Worm (Caenorhabditis elegans) whole organism, dauer: Measurements from ENCODE around the gene Y66H1A.8.

ENCODE experiments used
- unc-62 ChIP-seq: sonication (generic microtip); optimal IDR thresholded peaks from 2 replicates; lab custom pipeline; 2017; ENCODE audit warnings: missing biosample characterization, missing genetic modification reagents, missing genetic modification characterization

Y66H1A.8 gene

DNA sequence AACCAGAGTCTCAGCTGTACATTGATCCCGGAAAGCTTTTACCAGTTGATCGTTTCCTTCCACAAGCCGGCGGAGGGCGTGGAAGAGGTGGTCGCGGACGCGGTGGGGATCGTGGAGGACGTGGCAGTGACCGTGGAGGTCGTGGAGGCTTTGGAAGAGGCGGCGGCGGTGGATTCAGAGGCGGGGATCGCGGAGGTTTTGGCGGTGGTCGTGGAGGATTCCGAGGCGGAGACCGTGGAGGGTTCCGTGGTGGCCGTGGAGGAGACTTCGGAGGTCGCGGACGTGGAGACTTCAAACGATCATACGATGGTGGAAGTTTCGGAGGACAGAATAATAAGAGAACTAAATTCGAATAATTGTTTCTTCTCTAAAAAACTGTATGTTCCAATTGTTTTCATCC lies 28.1 kb downstream of the Y66H1A.8 start:
- no peak for TF ChIP-seq unc-62

DNA sequence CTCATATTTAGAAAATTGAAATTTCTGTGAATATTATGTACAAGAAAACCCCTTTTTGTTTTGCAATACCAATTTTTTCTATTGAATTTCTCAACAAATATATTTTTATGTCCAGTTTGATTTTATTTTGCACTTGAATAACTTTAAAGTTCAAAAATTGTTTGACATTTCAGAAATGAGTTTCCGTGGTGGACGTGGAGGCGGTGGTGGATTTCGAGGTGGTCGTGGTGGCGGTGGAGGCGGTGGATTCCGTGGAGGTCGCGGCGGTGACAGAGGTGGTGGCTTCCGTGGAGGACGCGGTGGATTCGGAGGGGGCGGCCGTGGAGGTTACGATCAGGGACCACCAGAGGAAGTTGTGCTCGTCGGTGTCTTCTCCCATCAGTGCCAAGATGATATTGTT lies 28.7 kb downstream of the Y66H1A.8 start, which contains the start of gene garr-1:
Gene garr-1, plus strand, starts transcription at position 174 of the 400 bp plus-strand sequence.
- no peak for TF ChIP-seq unc-62

DNA sequence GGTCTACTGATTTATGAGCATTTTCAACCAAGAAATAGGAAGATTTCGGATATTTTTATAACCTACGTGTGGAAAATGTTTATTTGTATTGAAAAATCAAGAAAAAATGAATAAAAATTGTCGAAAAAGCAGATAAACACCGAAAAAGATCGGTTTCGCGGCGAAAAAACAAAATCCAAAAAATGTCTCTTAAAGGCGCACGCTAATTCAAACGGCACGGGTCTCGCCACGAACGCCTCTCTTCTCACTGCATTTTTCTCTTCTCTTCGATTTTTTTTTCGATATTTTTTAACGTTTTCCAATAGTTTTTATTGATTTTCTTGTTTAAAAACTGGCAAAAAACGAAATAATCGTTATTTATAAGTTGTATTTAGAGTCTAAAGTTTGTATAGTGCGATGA lies 29.2 kb downstream of the Y66H1A.8 start:
- no peak for TF ChIP-seq unc-62

DNA sequence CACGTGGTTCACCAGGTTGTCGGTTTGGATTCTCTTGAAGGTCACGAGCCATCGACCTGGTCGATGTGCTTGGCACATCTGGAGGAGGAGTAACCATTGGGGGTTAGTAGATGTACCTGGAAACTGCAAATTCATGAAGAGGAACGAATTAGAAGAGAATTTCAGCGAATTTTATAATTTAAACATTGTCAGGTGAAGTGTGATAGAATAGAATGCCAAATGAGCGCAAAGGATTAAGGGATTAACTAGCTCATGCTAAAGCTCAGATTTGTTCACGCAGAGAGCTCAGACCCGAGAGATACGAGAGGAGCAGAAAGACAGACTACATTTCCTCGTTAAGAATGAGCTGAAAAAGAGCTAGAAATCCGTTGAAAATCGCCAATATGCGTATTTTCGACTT lies 29.7 kb downstream of the Y66H1A.8 start, which contains the start of gene daf-18:
Gene daf-18, minus strand, starts transcription at position 126 of the 400 bp plus-strand sequence.
- TF ChIP-seq unc-62 = no peak

DNA sequence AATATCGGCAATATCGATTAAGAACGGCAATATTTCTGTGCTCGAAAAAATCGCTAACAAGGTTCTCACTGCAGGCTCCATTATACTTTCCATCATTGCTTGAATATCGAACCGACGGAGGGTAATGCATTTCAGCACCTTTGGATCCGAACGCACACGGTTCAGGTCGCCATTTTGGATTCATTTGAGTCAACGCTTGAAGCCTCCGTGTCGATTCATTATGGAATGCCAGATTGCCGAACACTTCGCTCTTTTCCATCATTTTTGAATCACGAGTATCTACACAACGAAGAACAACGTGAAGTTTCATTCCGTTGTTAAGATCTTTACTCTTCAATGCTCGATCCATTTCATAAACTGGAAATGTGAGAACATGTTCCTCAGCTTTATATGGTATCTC lies 32.6 kb downstream of the Y66H1A.8 start:
- no peak for TF ChIP-seq unc-62

DNA sequence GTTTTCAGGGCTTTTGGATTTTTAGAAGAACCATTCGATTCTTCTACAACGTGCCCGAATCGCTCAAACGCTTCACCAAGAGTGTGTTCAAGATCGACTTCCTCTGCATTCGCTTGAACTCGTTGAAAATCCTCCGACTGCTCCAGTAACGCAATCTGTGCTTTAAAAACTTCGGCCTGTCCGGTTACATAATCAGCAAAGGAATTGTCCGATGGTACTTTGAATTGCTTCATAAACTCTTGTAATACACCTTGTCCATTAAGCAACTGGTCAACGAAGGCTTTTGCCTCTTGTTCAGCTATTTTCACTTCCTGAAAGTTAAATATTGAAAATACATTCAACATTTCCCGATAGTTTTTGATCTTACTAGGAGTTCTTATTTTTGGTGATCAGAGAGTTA lies 34.0 kb downstream of the Y66H1A.8 start:
- no peak for TF ChIP-seq unc-62

DNA sequence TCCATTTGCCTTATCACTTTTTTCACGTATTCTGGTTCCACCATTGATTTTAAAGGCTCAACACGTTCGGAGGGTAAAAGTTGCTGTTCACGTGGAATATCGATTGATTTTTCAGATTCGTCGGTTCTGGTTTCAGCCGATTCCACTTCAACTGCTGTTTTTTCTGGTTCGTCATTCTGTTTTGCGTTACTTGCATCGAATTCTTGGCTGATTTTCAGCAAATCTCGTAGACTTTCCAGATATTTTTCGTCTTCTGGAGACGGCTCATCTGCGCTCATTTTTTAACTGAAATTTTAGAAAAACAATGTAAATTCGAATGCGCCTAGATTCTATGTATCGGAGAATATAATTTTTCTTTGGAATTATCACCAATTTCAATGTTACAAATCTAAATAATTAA lies 35.0 kb downstream of the Y66H1A.8 start, which contains the start of gene eri-1:
Gene eri-1, minus strand, starts transcription at position 285 of the 400 bp plus-strand sequence.
- TF ChIP-seq unc-62 = no peak

DNA sequence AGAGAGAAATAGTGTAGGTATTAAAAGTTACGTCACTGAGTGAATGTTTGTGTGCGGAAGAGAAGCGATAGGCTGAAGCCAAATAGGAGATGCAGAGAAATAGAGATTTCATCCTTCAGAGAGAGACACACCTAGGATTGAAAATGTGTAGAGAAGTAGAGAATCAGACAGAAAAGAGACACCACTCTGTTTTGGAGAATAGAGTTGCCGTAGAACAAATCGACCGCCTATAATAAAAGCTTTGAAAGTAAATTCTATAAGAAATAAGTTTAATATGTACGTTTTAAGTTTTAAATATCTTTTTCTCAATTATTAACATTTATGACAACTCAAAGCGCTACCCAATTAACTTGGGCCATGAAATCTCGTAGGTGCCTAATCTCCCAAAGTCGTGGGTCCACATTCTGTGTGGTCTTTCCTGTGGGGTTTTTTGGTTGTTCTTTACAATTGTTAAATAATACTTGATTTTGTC lies 44.3 kb downstream of the Y66H1A.8 start, which contains the start of gene T07A9.12:
Gene T07A9.12, plus strand, starts transcription at position 448 of the 472 bp plus-strand sequence.
- no peak for TF ChIP-seq unc-62

DNA sequence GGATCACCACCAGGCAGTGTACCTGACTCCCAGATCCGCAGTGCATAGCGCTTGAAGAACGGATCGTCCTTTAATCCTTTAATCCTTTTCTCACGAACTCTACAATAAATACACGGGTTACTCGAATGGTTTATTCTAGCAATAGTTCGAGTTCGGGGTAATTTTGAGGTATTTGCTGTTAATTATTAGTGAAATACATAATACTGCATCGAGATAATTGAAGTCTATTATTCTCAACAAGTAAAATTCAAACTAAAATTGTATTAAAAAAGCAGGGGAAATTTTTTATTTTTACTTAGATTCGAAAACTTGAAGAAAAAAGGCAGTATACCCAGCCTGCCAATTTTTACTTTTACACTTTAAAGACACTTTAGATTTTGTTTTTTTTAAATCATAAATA lies 44.8 kb downstream of the Y66H1A.8 start, which contains the start of gene kgb-1:
Gene kgb-1, minus strand, starts transcription at position 101 of the 400 bp plus-strand sequence.
- TF ChIP-seq unc-62 = no peak

DNA sequence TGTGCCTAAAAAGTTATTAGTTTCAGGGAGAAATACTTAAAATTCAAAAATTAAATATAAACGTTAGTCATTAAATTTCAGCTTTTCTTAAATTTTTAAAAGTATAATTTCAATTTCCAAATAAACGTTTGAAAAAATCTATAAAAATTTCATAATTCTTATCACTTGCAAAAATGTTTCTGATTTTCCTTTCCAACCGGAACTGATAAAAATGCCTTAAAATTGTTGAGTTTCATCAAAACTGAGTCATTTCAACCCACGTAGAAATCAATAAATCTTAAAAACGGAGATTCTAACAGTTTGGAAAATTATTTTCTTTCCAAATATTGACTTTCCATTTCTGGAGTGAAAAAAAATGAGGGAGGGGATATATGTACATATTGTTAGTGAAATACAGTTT lies 45.8 kb downstream of the Y66H1A.8 start:
- TF ChIP-seq unc-62 = no peak

DNA sequence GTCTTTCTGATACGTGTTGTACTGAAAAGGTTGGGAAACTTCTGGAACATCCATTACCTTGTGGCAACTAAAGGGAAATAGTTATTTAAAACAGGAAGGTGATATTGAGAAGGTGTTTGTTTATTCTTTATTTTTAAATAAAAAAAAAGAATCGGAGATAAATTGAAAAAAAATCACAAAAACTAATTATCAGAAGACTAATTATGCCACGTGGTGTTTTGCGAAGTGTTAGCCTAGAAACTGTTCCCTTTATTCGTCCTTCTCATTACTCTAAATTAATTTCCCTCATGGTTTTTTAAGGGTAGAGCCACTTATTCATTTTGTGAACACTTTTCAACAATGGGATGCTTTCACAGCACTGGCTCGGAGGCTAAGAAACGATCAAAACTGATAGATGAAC lies 53.3 kb downstream of the Y66H1A.8 start, which contains the start of gene gpa-4:
Gene gpa-4, plus strand, starts transcription at position 301 of the 400 bp plus-strand sequence.
- TF ChIP-seq unc-62 = no peak
